Worm (Caenorhabditis elegans) whole organism, L2 larva: ENCODE results near the gene dnpp-1.

Experiments used
- ZK546.5 ChIP-seq: sonication (generic microtip); optimal IDR thresholded peaks from 2 replicates; lab custom pipeline; 2017; ENCODE audit warnings: missing biosample characterization, missing genetic modification characterization
- ceh-82 ChIP-seq: fragments of 150-350 bp; optimal IDR thresholded peaks from 2 replicates; lab custom pipeline; 2014; ENCODE audit warnings: missing biosample characterization, missing genetic modification characterization
- dmd-4 ChIP-seq: sonication (generic microtip); optimal IDR thresholded peaks from 2 replicates; lab custom pipeline; 2017; ENCODE audit warnings: missing biosample characterization, missing genetic modification characterization
- egl-27 ChIP-seq: sonication (generic microtip); optimal IDR thresholded peaks from 3 replicates; lab custom pipeline; 2017; ENCODE audit warnings: missing biosample characterization, missing genetic modification reagents, missing genetic modification characterization
- lin-39 ChIP-seq: fragments of 150-350 bp; optimal IDR thresholded peaks from 2 replicates; lab custom pipeline; 2014; ENCODE audit warnings: missing biosample characterization, missing genetic modification reagents, missing genetic modification characterization
- nhr-11 ChIP-seq: fragments of 150-350 bp; optimal IDR thresholded peaks from 2 replicates; lab custom pipeline; 2014; ENCODE audit warnings: missing biosample characterization, missing genetic modification characterization
- nhr-129 ChIP-seq: fragments of 150-350 bp; optimal IDR thresholded peaks from 2 replicates; lab custom pipeline; 2014; ENCODE audit warnings: missing biosample characterization, missing genetic modification characterization
- nhr-77 ChIP-seq: fragments of 150-350 bp; optimal IDR thresholded peaks from 2 replicates; lab custom pipeline; 2014; ENCODE audit warnings: missing biosample characterization, missing genetic modification characterization
- unc-39 ChIP-seq: fragments of 150-350 bp; optimal IDR thresholded peaks from 2 replicates; lab custom pipeline; 2014; ENCODE audit warnings: missing biosample characterization, missing genetic modification characterization
- unc-62 ChIP-seq: fragments of 150-350 bp; optimal IDR thresholded peaks from 2 replicates; lab custom pipeline; 2014; ENCODE audit warnings: missing biosample characterization, missing genetic modification reagents, missing genetic modification characterization

DNA sequence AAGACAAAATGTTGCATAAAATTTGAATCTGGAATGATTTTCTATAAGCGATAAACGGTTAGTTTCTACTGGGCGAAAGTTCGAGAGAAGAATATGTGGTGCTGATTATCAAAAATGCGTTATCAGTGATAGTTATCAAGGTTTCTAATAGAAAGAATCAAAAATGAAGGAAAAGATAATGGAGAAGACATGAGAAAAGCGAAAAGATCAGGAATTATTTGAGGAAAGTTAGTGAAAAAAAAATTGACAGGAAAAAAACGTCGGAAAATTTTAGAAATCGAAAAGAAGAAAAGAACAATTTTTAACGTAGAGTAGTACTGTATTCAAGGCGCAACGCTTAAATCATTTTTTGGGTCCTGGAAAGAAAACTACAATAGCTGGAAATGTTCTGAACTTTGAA is at the start of gene dnpp-1:
- TF ChIP-seq nhr-11 (tag; lab: Kevin White, UChicago) (no peak), dmd-4 (no peak), nhr-129 (tag; lab: Kevin White, UChicago) (no peak), lin-39 (tag; lab: Kevin White, UChicago) (no peak), ceh-82 (tag; lab: Kevin White, UChicago) (no peak), unc-62 (GFP tag; lab: Kevin White, UChicago) (no peak), ZK546.5 (tag; lab: Kevin White, UChicago) (no peak), unc-39 (tag; lab: Kevin White, UChicago) (no peak), nhr-77 (tag; lab: Kevin White, UChicago) (no peak), egl-27 (tag; lab: Kevin White, UChicago) (no peak)
